Fruit fly (Drosophila melanogaster) S2 (cell line): ENCODE data around the gene CG2854.

Experiments used
- CG8478 ChIP-seq: fragments of >200 bp; optimal IDR thresholded peaks from 2 replicates; lab custom pipeline; 2018
- CTCF ChIP-seq, 2 experiments: fragments of >200 bp; optimal IDR thresholded peaks; 2 replicates each; lab custom pipeline; 2018

DNA sequence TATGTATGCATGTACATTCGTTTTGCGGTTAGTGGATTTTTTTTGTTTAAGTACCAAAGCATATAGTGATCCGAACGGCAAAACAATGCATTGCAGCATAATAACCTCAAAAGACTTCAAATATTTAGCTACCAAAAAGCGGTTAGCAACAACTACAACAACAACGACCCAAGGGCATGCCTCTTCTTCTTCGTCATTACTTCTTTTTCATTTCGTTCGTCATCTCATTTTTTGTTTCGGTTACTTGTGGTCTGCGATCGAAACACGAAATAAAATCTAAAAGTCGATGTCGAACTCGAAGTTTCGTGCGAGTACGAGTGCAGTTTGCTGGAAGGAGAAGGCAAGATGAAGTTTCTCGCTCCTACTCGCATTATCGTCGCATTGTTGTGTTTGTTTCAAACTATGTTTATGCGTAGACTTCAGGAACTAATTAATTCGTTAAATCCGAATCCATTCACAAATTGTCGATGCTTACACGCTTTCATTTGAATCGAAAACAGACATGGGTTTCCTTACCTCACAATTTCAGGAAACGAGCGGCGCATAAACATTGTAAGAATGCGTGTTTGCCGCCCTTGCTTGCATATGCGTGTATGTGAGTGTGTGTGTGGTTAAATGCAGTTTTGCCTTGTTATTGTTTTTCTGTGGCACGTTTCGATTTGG, 28.1 kb upstream of the CG2854 start:
- no peak for TF ChIP-seq CG8478 (lab: Kevin White, UChicago)
- no peak for TF ChIP-seq CTCF (optimal IDR thresholded peaks at IDR 0.05; lab: Kevin White, UChicago)
